Fruit fly (Drosophila melanogaster) whole organism, wandering third instar larva: ENCODE data around the gene CG31464.

Experiments
- Abd-B ChIP-seq: fragments of >200 bp; optimal IDR thresholded peaks from 2 replicates; lab custom pipeline; 2017; ENCODE audit warnings: missing biosample characterization, missing genetic modification characterization
- CG32264 ChIP-seq: fragments of 200-800 bp; sonication (Bioruptor generic); optimal IDR thresholded peaks from 2 replicates; lab custom pipeline; 2016; ENCODE audit warnings: missing biosample characterization, missing genetic modification characterization
- CrebA ChIP-seq: fragments of 200-800 bp; sonication (Bioruptor generic); optimal IDR thresholded peaks from 2 replicates; lab custom pipeline; 2016; ENCODE audit warnings: missing biosample characterization, mild to moderate bottlenecking, missing genetic modification characterization, borderline replicate concordance
- Dfd ChIP-seq: fragments of >200 bp; optimal IDR thresholded peaks from 2 replicates; lab custom pipeline; 2017; ENCODE audit warnings: missing biosample characterization, missing genetic modification characterization
- Hr83 ChIP-seq: fragments of 200-300 bp; sonication (Bioruptor generic); optimal IDR thresholded peaks from 2 replicates; lab custom pipeline; 2016; ENCODE audit warnings: missing biosample characterization, mild to moderate bottlenecking, missing genetic modification characterization, moderate library complexity; ENCODE audit not compliant: poor library complexity, severe bottlenecking
- Myc ChIP-seq: fragments of >200 bp; optimal IDR thresholded peaks from 2 replicates; lab custom pipeline; 2017
- br ChIP-seq: fragments of 200-800 bp; sonication (Bioruptor generic); optimal IDR thresholded peaks from 2 replicates; lab custom pipeline; 2016; ENCODE audit warnings: missing biosample characterization, missing genetic modification characterization
- brk ChIP-seq: fragments of 200-800 bp; sonication (Bioruptor generic); optimal IDR thresholded peaks from 2 replicates; lab custom pipeline; 2016; ENCODE audit warnings: missing biosample characterization, mild to moderate bottlenecking, missing genetic modification characterization
- ey ChIP-seq: fragments of 200-800 bp; sonication (Bioruptor generic); optimal IDR thresholded peaks from 2 replicates; lab custom pipeline; 2016; ENCODE audit warnings: missing biosample characterization, missing genetic modification characterization
- foxo ChIP-seq, 2 experiments: fragments of 200-800 bp; sonication (Bioruptor generic); optimal IDR thresholded peaks; 2 replicates in 1 of 2; 3 replicates in 1 of 2; lab custom pipeline; 2016 to 2017; ENCODE audit warnings: missing biosample characterization in 2 of 2, missing genetic modification characterization in 2 of 2
- fru ChIP-seq: fragments of 200-800 bp; sonication (Bioruptor generic); optimal IDR thresholded peaks from 3 replicates; lab custom pipeline; 2016; ENCODE audit warnings: missing biosample characterization, mild to moderate bottlenecking, missing genetic modification characterization
- jim ChIP-seq: fragments of 175-275, 200-325 bp; sonication (Bioruptor generic); optimal IDR thresholded peaks from 2 replicates; lab custom pipeline; 2016; ENCODE audit warnings: missing biosample characterization, mild to moderate bottlenecking, missing genetic modification characterization
- psq ChIP-seq: fragments of 200-800 bp; sonication (Bioruptor generic); optimal IDR thresholded peaks from 3 replicates; lab custom pipeline; 2017; ENCODE audit warnings: missing biosample characterization, mild to moderate bottlenecking, missing genetic modification characterization, moderate library complexity

DNA sequence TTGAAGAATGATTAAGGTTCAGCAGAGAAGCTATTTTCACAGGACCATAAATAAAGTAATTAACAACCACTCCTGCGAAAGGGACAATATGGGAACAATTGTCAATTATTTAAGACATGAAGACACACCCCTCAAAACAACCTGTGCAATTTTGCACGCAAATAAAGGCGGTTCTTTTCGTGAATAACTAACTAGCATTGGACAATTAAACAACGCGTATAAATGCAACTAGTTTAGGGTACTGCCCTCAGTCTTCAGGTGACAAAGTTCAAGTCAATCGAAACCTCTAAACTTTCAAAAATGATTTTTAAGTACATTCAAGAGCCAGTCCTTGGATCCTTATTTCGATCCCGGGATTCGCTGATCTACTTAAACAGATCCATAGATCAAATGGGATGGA is 30.4 kb downstream of the CG31464 start, which contains the start of gene Or85a:
- TF ChIP-seq Dfd (no peak), brk (no peak), foxo (GFP tag; optimal IDR thresholded peaks at IDR 0.05; lab: Kevin White, UChicago) (no peak), psq (GFP tag; lab: Kevin White, UChicago) (no peak), br (no peak), CG32264 (GFP tag; lab: Kevin White, UChicago) (no peak), Hr83 (GFP tag; lab: Kevin White, UChicago) (no peak), Abd-B (GFP tag; lab: Kevin White, UChicago) (no peak), Myc (lab: Kevin White, UChicago) (no peak), jim (GFP tag; lab: Kevin White, UChicago) (no peak), ey (GFP tag; lab: Kevin White, UChicago) (no peak), CrebA (GFP tag; lab: Kevin White, UChicago) (no peak), fru (GFP tag; lab: Kevin White, UChicago) (no peak)
